Fruit fly (Drosophila melanogaster) whole organism, embryonic: ENCODE measurements around the gene CG13995.
A peak's percentile ranks its signal among the peaks of the same experiment; 100 is the strongest.

Experiments
- ATbp ChIP-seq: fragments of 200-800 bp; sonication (Bioruptor generic); optimal IDR thresholded peaks from 2 replicates; lab custom pipeline; 2017; ENCODE audit warnings: missing biosample characterization, mild to moderate bottlenecking, missing genetic modification characterization, missing genetic modification reagents
- Aef1 ChIP-seq: fragments of 200-800 bp; sonication (Bioruptor generic); IDR thresholded peaks from 3 replicates; pipeline ENCODE4 v1.3.6; 2022; ENCODE audit warnings: missing biosample characterization, missing genetic modification characterization
- CG10267 ChIP-seq: fragments of 200-800 bp; sonication (Bioruptor generic); optimal IDR thresholded peaks from 2 replicates; lab custom pipeline; 2018; ENCODE audit warnings: missing biosample characterization, mild to moderate bottlenecking, missing genetic modification characterization, moderate library complexity
- CG10543 ChIP-seq: fragments of 200-800 bp; sonication (Bioruptor generic); optimal IDR thresholded peaks from 3 replicates; lab custom pipeline; 2017; ENCODE audit warnings: missing biosample characterization, mild to moderate bottlenecking, missing genetic modification characterization, moderate library complexity
- CG10565 ChIP-seq: fragments of 200-800 bp; sonication (Bioruptor generic); optimal IDR thresholded peaks from 3 replicates; lab custom pipeline; 2016; ENCODE audit warnings: missing biosample characterization, mild to moderate bottlenecking, missing genetic modification characterization
- CG11093 ChIP-seq: fragments of 200-800 bp; sonication (Bioruptor generic); IDR thresholded peaks from 3 replicates; pipeline ENCODE4 v1.3.6; 2022; ENCODE audit warnings: missing biosample characterization, missing genetic modification characterization
- CG1233 ChIP-seq: fragments of 200-800 bp; sonication (Bioruptor generic); optimal IDR thresholded peaks from 4 replicates; lab custom pipeline; 2018; ENCODE audit warnings: missing biosample characterization, mild to moderate bottlenecking, missing genetic modification characterization
- CG12769 ChIP-seq: fragments of 200-800 bp; sonication (Bioruptor generic); optimal IDR thresholded peaks from 2 replicates; lab custom pipeline; 2019; ENCODE audit warnings: missing biosample characterization, mild to moderate bottlenecking, missing genetic modification characterization, moderate library complexity
- CG13123 ChIP-seq: fragments of 200-800 bp; sonication (Bioruptor generic); optimal IDR thresholded peaks from 2 replicates; lab custom pipeline; 2016; ENCODE audit warnings: missing biosample characterization, missing genetic modification characterization
- CG15269 ChIP-seq: fragments of 200-800 bp; sonication (Bioruptor generic); optimal IDR thresholded peaks from 2 replicates; lab custom pipeline; 2018; ENCODE audit warnings: missing biosample characterization, mild to moderate bottlenecking, missing genetic modification characterization, moderate library complexity
- CG15601 ChIP-seq: fragments of 200-800 bp; sonication (Bioruptor generic); optimal IDR thresholded peaks from 3 replicates; lab custom pipeline; 2019; ENCODE audit warnings: missing biosample characterization, mild to moderate bottlenecking, missing genetic modification characterization, moderate library complexity
- CG17361 ChIP-seq: fragments of 200-800 bp; sonication (Bioruptor generic); IDR thresholded peaks from 3 replicates; pipeline ENCODE4 v1.3.6; 2022; ENCODE audit warnings: missing biosample characterization, missing genetic modification characterization
- CG2202 ChIP-seq: fragments of 200-800 bp; sonication (Bioruptor generic); optimal IDR thresholded peaks from 2 replicates; lab custom pipeline; 2018; ENCODE audit warnings: missing biosample characterization, mild to moderate bottlenecking, missing genetic modification characterization
- CG30020 ChIP-seq: fragments of 200-800 bp; optimal IDR thresholded peaks from 2 replicates; lab custom pipeline; 2019; ENCODE audit warnings: missing biosample characterization, mild to moderate bottlenecking, missing genetic modification characterization, moderate library complexity
- CG33213 ChIP-seq: fragments of 200-800 bp; sonication (Bioruptor generic); optimal IDR thresholded peaks from 3 replicates; lab custom pipeline; 2016; ENCODE audit warnings: missing biosample characterization, missing genetic modification characterization
- CG34422 ChIP-seq: fragments of 200-800 bp; sonication (Bioruptor generic); IDR thresholded peaks from 3 replicates; pipeline ENCODE4 v1.3.6; 2022; ENCODE audit warnings: missing biosample characterization, missing genetic modification characterization
- CG3847 ChIP-seq: fragments of 200-800 bp; sonication (Bioruptor generic); IDR thresholded peaks from 2 replicates; pipeline ENCODE4 v1.3.6; 2022; ENCODE audit warnings: missing biosample characterization, missing genetic modification characterization
- CG6175 ChIP-seq: fragments of 200-800 bp; sonication (Bioruptor generic); IDR thresholded peaks from 3 replicates; pipeline ENCODE4 v1.3.6; 2022; ENCODE audit warnings: missing biosample characterization, missing genetic modification characterization
- CG6813 ChIP-seq: fragments of 200-800 bp; sonication (Bioruptor generic); optimal IDR thresholded peaks from 2 replicates; lab custom pipeline; 2017; ENCODE audit warnings: missing biosample characterization, missing genetic modification characterization, mild to moderate bottlenecking, moderate library complexity, missing genetic modification reagents
- CG7839 ChIP-seq: fragments of 200-800 bp; sonication (Bioruptor generic); optimal IDR thresholded peaks from 3 replicates; lab custom pipeline; 2018; ENCODE audit warnings: missing biosample characterization, mild to moderate bottlenecking, missing genetic modification characterization, moderate library complexity
- CG8944 ChIP-seq: fragments of 200-800 bp; sonication (Bioruptor generic); optimal IDR thresholded peaks from 3 replicates; lab custom pipeline; 2016; ENCODE audit warnings: missing biosample characterization, missing genetic modification characterization
- CG9932 ChIP-seq: fragments of 200-800 bp; sonication (Bioruptor generic); IDR thresholded peaks from 2 replicates; pipeline ENCODE4 v1.3.6; 2022; ENCODE audit warnings: missing biosample characterization, missing genetic modification characterization
- D ChIP-seq, 2 experiments: fragments of 200-800 bp in 1 of 2; fragments of >200 bp in 1 of 2; sonication (Bioruptor generic) in 1 of 2; optimal IDR thresholded peaks; 2 replicates in 1 of 2; 3 replicates in 1 of 2; lab custom pipeline; 2017; ENCODE audit warnings: mild to moderate bottlenecking in 1 of 2, missing biosample characterization in 1 of 2, missing genetic modification characterization in 1 of 2, missing genetic modification reagents in 1 of 2
- Dll ChIP-seq: fragments of 200-800 bp; sonication (Bioruptor generic); IDR thresholded peaks from 4 replicates; pipeline ENCODE4 v1.3.6; 2022; ENCODE audit warnings: missing biosample characterization, missing genetic modification characterization; ENCODE audit not compliant: partially characterized antibody
- Doc3 ChIP-seq: fragments of 200-800 bp; sonication (Bioruptor generic); IDR thresholded peaks from 3 replicates; pipeline ENCODE4 v1.3.6; 2022; ENCODE audit warnings: missing biosample characterization, missing genetic modification characterization; ENCODE audit not compliant: partially characterized antibody
- Fer1 ChIP-seq: fragments of 200-800 bp; sonication (Bioruptor generic); optimal IDR thresholded peaks from 2 replicates; lab custom pipeline; 2017; ENCODE audit warnings: missing biosample characterization, mild to moderate bottlenecking, missing genetic modification characterization
- GATAe ChIP-seq: fragments of 200-800 bp; sonication (Bioruptor generic); conservative IDR thresholded peaks from 2 replicates; pipeline ENCODE4 v1.3.6; 2022; ENCODE audit warnings: missing biosample characterization, missing genetic modification characterization
- HLH4C ChIP-seq: fragments of 200-800 bp; sonication (Bioruptor generic); IDR thresholded peaks from 3 replicates; pipeline ENCODE4 v1.3.6; 2022; ENCODE audit warnings: missing biosample characterization, missing genetic modification characterization; ENCODE audit not compliant: partially characterized antibody
- Ravus ChIP-seq: fragments of 200-800 bp; sonication (Bioruptor generic); IDR thresholded peaks from 2 replicates; pipeline ENCODE4 v1.3.6; 2022; ENCODE audit warnings: missing biosample characterization, missing genetic modification characterization
- bowl ChIP-seq: fragments of 200-800 bp; sonication (Bioruptor generic); IDR thresholded peaks from 2 replicates; pipeline ENCODE4 v1.3.6; 2022; ENCODE audit warnings: missing biosample characterization, missing genetic modification characterization
- croc ChIP-seq: fragments of 200-800 bp; sonication (Bioruptor generic); conservative IDR thresholded peaks from 3 replicates; pipeline ENCODE4 v1.3.6; 2022; ENCODE audit warnings: missing biosample characterization, missing genetic modification characterization
- dmrt99B ChIP-seq: fragments of 200-800 bp; sonication (Bioruptor generic); optimal IDR thresholded peaks from 2 replicates; lab custom pipeline; 2018; ENCODE audit warnings: missing biosample characterization, mild to moderate bottlenecking, missing genetic modification characterization, moderate library complexity
- dysf ChIP-seq: fragments of 200-800 bp; sonication (Bioruptor generic); IDR thresholded peaks from 3 replicates; pipeline ENCODE4 v1.3.6; 2022; ENCODE audit warnings: missing biosample characterization, missing genetic modification characterization
- esg ChIP-seq: fragments of 200-800 bp; sonication (Bioruptor generic); conservative IDR thresholded peaks from 2 replicates; pipeline ENCODE4 v1.3.6; 2022; ENCODE audit warnings: missing biosample characterization, missing genetic modification characterization
- fd3F ChIP-seq: fragments of 200-800 bp; sonication (Bioruptor generic); optimal IDR thresholded peaks from 2 replicates; lab custom pipeline; 2018; ENCODE audit warnings: missing biosample characterization, mild to moderate bottlenecking, missing genetic modification characterization, moderate library complexity
- ftz-f1 ChIP-seq: fragments of 200-800 bp; sonication (Bioruptor generic); optimal IDR thresholded peaks from 2 replicates; lab custom pipeline; 2016; ENCODE audit warnings: missing biosample characterization, missing genetic modification characterization
- luna ChIP-seq: fragments of 200-800 bp; sonication (Bioruptor generic); optimal IDR thresholded peaks from 2 replicates; lab custom pipeline; 2016; ENCODE audit warnings: missing biosample characterization, missing genetic modification characterization
- nerfin-2 ChIP-seq: fragments of 200-800 bp; sonication (Bioruptor generic); IDR thresholded peaks from 2 replicates; pipeline ENCODE4 v1.3.6; 2022; ENCODE audit warnings: missing biosample characterization, missing genetic modification characterization; ENCODE audit not compliant: partially characterized antibody
- nmo ChIP-seq: fragments of 200-800 bp; sonication (Bioruptor generic); optimal IDR thresholded peaks from 2 replicates; lab custom pipeline; 2018; ENCODE audit warnings: missing biosample characterization, mild to moderate bottlenecking, missing genetic modification characterization, moderate library complexity
- peb ChIP-seq: fragments of 200-800 bp; sonication (Bioruptor generic); IDR thresholded peaks from 2 replicates; pipeline ENCODE4 v1.3.6; 2022; ENCODE audit warnings: missing biosample characterization, missing genetic modification characterization
- psq ChIP-seq: fragments of 200-800 bp; sonication (Bioruptor generic); optimal IDR thresholded peaks from 2 replicates; lab custom pipeline; 2017; ENCODE audit warnings: missing biosample characterization, missing genetic modification characterization
- scrt ChIP-seq: fragments of 200-800 bp; sonication (Bioruptor generic); optimal IDR thresholded peaks from 2 replicates; lab custom pipeline; 2018; ENCODE audit warnings: missing biosample characterization, mild to moderate bottlenecking, missing genetic modification characterization, moderate library complexity
- trem ChIP-seq: fragments of 200-800 bp; optimal IDR thresholded peaks from 3 replicates; lab custom pipeline; 2019; ENCODE audit warnings: missing biosample characterization, mild to moderate bottlenecking, missing genetic modification characterization, moderate library complexity
- unc-4 ChIP-seq: fragments of 200-800 bp; sonication (Bioruptor generic); IDR thresholded peaks from 2 replicates; pipeline ENCODE4 v1.3.6; 2022; ENCODE audit warnings: missing biosample characterization, missing genetic modification characterization; ENCODE audit not compliant: partially characterized antibody
- zen ChIP-seq: fragments of 200-800 bp; sonication (Bioruptor generic); optimal IDR thresholded peaks from 3 replicates; lab custom pipeline; 2018; ENCODE audit warnings: missing biosample characterization, mild to moderate bottlenecking, missing genetic modification characterization, moderate library complexity

CG13995 gene

dm6 chr2L:6019352-6020131 lies 34.6 kb upstream of the CG13995 start, which contains the start of gene H2.0 (continued):
- TF ChIP-seq CG12769 (peak; percentile 34), CG30020 (tag; lab: Kevin White, UChicago) (no peak)

- no peak for TF ChIP-seq croc
- TF ChIP-seq CG10565 (GFP tag; lab: Kevin White, UChicago), result no peak
- no peak for TF ChIP-seq CG11093 (GFP tag; lab: Robert Waterston, UW)
- no peak for TF ChIP-seq CG3847 (GFP tag; lab: Robert Waterston, UW)
- no peak for TF ChIP-seq dysf (GFP tag; lab: Robert Waterston, UW)
- no peak for TF ChIP-seq CG13123
- TF ChIP-seq scrt (GFP tag; lab: Kevin White, UChicago), result no peak
- TF ChIP-seq CG10543 (GFP tag; lab: Kevin White, UChicago), result no peak
- TF ChIP-seq nerfin-2 (GFP tag; lab: Robert Waterston, UW), result no peak
- TF ChIP-seq psq (GFP tag; lab: Kevin White, UChicago), result no peak
- TF ChIP-seq, all 482 proteins: peak for 0
Measured at dm6 chr2L:6020535-6020934, 33.6 kb upstream of the CG13995 start, which contains the start of gene CG13996. TSS of gene CG13996 (plus strand) at chr2L:6020835.

dm6 chr2L:6022793-6023192 lies 31.3 kb upstream of the CG13995 start:
- TF ChIP-seq CG15601 (tag; lab: Kevin White, UChicago) (peak; percentile 17), bowl (GFP tag; lab: Robert Waterston, UW) (no peak), CG2202 (tag; lab: Kevin White, UChicago) (no peak), CG1233 (no peak), dysf (GFP tag; lab: Robert Waterston, UW) (0 out of 3 replicates have a peak, but pooled peaks have one; percentile 9), luna (GFP tag; lab: Kevin White, UChicago) (no peak), scrt (GFP tag; lab: Kevin White, UChicago) (no peak), CG33213 (GFP tag; lab: Kevin White, UChicago) (no peak), D (optimal IDR thresholded peaks at IDR 0.05; lab: Kevin White, UChicago) (no peak), D (GFP tag; optimal IDR thresholded peaks at IDR 0.05; lab: Kevin White, UChicago) (peak; percentile 10), Ravus (GFP tag; lab: Robert Waterston, UW) (no peak), Doc3 (GFP tag; lab: Robert Waterston, UW) (no peak), Aef1 (GFP tag; lab: Robert Waterston, UW) (no peak), fd3F (GFP tag; lab: Kevin White, UChicago) (no peak), ftz-f1 (GFP tag; lab: Kevin White, UChicago) (no peak), unc-4 (no peak), HLH4C (no peak), esg (no peak), ATbp (GFP tag; lab: Kevin White, UChicago) (no peak), CG6813 (GFP tag; lab: Kevin White, UChicago) (no peak), dmrt99B (tag; lab: Kevin White, UChicago) (peak; percentile 29), CG7839 (peak; percentile 42), CG15269 (tag; lab: Kevin White, UChicago) (no peak), zen (tag; lab: Kevin White, UChicago) (peak; percentile 16), Fer1 (GFP tag; lab: Kevin White, UChicago) (no peak), GATAe (GFP tag; lab: Robert Waterston, UW) (no peak), CG17361 (GFP tag; lab: Robert Waterston, UW) (peak; percentile 61), nmo (GFP tag; lab: Kevin White, UChicago) (peak; percentile 57), CG34422 (GFP tag; lab: Robert Waterston, UW) (no peak), trem (tag; lab: Kevin White, UChicago) (peak; percentile 7), CG9932 (GFP tag; lab: Robert Waterston, UW) (no peak), CG6175 (GFP tag; lab: Robert Waterston, UW) (no peak), Dll (GFP tag; lab: Robert Waterston, UW) (no peak), peb (GFP tag; lab: Robert Waterston, UW) (no peak), CG8944 (GFP tag; lab: Kevin White, UChicago) (no peak), CG10267 (tag; lab: Kevin White, UChicago) (no peak)
